Worm (Caenorhabditis elegans): Measurements from ENCODE around the gene jhdm-1.

jhdm-1 gene

ce11 chrIII:6442305-6443125, 11.8 kb upstream of the jhdm-1 start, which contains the start of gene mel-32 (continued):
- peak; percentile 65 for TF ChIP-seq pbrm-1 (GFP tag; IDR thresholded peaks at IDR 0.05)
- no peak for TF ChIP-seq B0035.1 (tag; optimal IDR thresholded peaks at IDR 0.05)
- TF ChIP-seq attf-5 (GFP tag; optimal IDR thresholded peaks at IDR 0.05), result no peak
- TF ChIP-seq ztf-3 (GFP tag; optimal IDR thresholded peaks at IDR 0.05), result no peak
- TF ChIP-seq F10E7.11 (tag; optimal IDR thresholded peaks at IDR 0.05), result no peak
- peak; percentile 89 for TF ChIP-seq dpl-1 (GFP tag; optimal IDR thresholded peaks at IDR 0.05)
- no peak for TF ChIP-seq gei-17 (GFP tag; optimal IDR thresholded peaks at IDR 0.05)
- no peak for TF ChIP-seq Y56A3A.18 (GFP tag; IDR thresholded peaks at IDR 0.05)
- peak; percentile 50; the same call in 1 of the 2 replicates for TF ChIP-seq hmg-1.2 (GFP tag; IDR thresholded peaks at IDR 0.05)
- no peak for TF ChIP-seq nfya-1 (tag; optimal IDR thresholded peaks at IDR 0.05; ENCODE audit: borderline replicate concordance, insufficient read depth)
- peak; percentile 67; the same call in 1 of the 2 replicates for TF ChIP-seq lin-26 (GFP tag; IDR thresholded peaks at IDR 0.05)
- peak; percentile 72; the same call in 1 of the 2 replicates for TF ChIP-seq Y79H2A.3 (GFP tag; conservative IDR thresholded peaks at IDR 0.05)
- TF ChIP-seq nfya-2 (GFP tag; IDR thresholded peaks at IDR 0.05), result no peak
- no peak for TF ChIP-seq nhr-27 (tag; optimal IDR thresholded peaks at IDR 0.05)
- TF ChIP-seq tbp1 (GFP tag; optimal IDR thresholded peaks at IDR 0.05), result peak; percentile 24
- TF ChIP-seq lin-54 (GFP tag; optimal IDR thresholded peaks at IDR 0.05), result peak; percentile 80
- peak; percentile 38 for TF ChIP-seq repo-1 (tag; optimal IDR thresholded peaks at IDR 0.05)
- TF ChIP-seq K12H6.12 (tag; optimal IDR thresholded peaks at IDR 0.05), result no peak
- TF ChIP-seq nfyb-1 (GFP tag; IDR thresholded peaks at IDR 0.05), result peak; percentile 49; the same call in 1 of the 2 replicates
- no peak for TF ChIP-seq F39B2.1 (GFP tag; IDR thresholded peaks at IDR 0.05)
- TF ChIP-seq him-1 (tag; optimal IDR thresholded peaks at IDR 0.05), result peak; percentile 55
- TF ChIP-seq rec-8 (tag; optimal IDR thresholded peaks at IDR 0.05), result no peak
- no peak for TF ChIP-seq T07F8.4 (tag; optimal IDR thresholded peaks at IDR 0.05)
- TF ChIP-seq sdz-38 (tag; optimal IDR thresholded peaks at IDR 0.05), result no peak
- TF ChIP-seq hlh-12 (tag; optimal IDR thresholded peaks at IDR 0.05), result no peak
- TF ChIP-seq F57A8.1 (GFP tag; optimal IDR thresholded peaks at IDR 0.05), result no peak
- peak; percentile 79 for TF ChIP-seq hsf-1 (GFP tag; IDR thresholded peaks at IDR 0.05)
- TF ChIP-seq nhr-120 (GFP tag; IDR thresholded peaks at IDR 0.05), result no peak
- peak; percentile 97 for TF ChIP-seq efl-1 (GFP tag; optimal IDR thresholded peaks at IDR 0.05)
- 0 out of 2 replicates have a peak, but pooled peaks have one; percentile 36 for TF ChIP-seq Y67H2A.10 (GFP tag; conservative IDR thresholded peaks at IDR 0.05)
- no peak for TF ChIP-seq zfh-2 (GFP tag; conservative IDR thresholded peaks at IDR 0.05)
- no peak for TF ChIP-seq F55B11.4 (tag; optimal IDR thresholded peaks at IDR 0.05; ENCODE audit: borderline replicate concordance, insufficient read depth)
- TF ChIP-seq xnd-1 (tag; optimal IDR thresholded peaks at IDR 0.05), result peak; percentile 85
- TF ChIP-seq ets-4 (GFP tag; optimal IDR thresholded peaks at IDR 0.05), result no peak
- no peak for TF ChIP-seq bed-2 (GFP tag; IDR thresholded peaks at IDR 0.05)
- TF ChIP-seq nhr-90 (tag; optimal IDR thresholded peaks at IDR 0.05), result no peak
- TF ChIP-seq madf-10 (tag; optimal IDR thresholded peaks at IDR 0.05), result no peak
- no peak for TF ChIP-seq bed-1 (GFP tag; IDR thresholded peaks at IDR 0.05)
- TF ChIP-seq egrh-3 (GFP tag; IDR thresholded peaks at IDR 0.05), result no peak
- no peak for TF ChIP-seq ceh-40 (GFP tag; IDR thresholded peaks at IDR 0.05)
- peak; percentile 3 for TF ChIP-seq lin-40 (tag; optimal IDR thresholded peaks at IDR 0.05)
- no peak for TF ChIP-seq nhr-179 (tag; optimal IDR thresholded peaks at IDR 0.05)
- no peak for TF ChIP-seq sea-2 (GFP tag; IDR thresholded peaks at IDR 0.05)
- no peak for TF ChIP-seq aptf-3 (GFP tag; IDR thresholded peaks at IDR 0.05)
- TF ChIP-seq snpc-4 (GFP tag; optimal IDR thresholded peaks at IDR 0.05), result no peak
- TF ChIP-seq snpc-4 (tag; optimal IDR thresholded peaks at IDR 0.05), result peak in 1 of 4 experiments; percentile 11
- no peak for TF ChIP-seq Y53F4B.3 (GFP tag; IDR thresholded peaks at IDR 0.05)
- TF ChIP-seq unc-62 (GFP tag; optimal IDR thresholded peaks at IDR 0.05), result no peak
